Worm (Caenorhabditis elegans) whole organism, late embryonic: Measurements from ENCODE around the gene spin-3.

ENCODE experiments used
- ama-1 ChIP-seq: fragments of 150-350 bp; optimal IDR thresholded peaks from 2 replicates; lab custom pipeline; 2014
- ets-4 ChIP-seq: sonication (generic microtip); optimal IDR thresholded peaks from 2 replicates; lab custom pipeline; 2016; ENCODE audit warnings: missing genetic modification characterization, missing compliant biosample characterization
- nhr-11 ChIP-seq: fragments of 150-350 bp; optimal IDR thresholded peaks from 2 replicates; lab custom pipeline; 2014; ENCODE audit warnings: missing biosample characterization, missing genetic modification characterization
- nhr-232 ChIP-seq: sonication (generic microtip); optimal IDR thresholded peaks from 2 replicates; lab custom pipeline; 2016; ENCODE audit warnings: missing genetic modification characterization, missing compliant biosample characterization
- npax-4 ChIP-seq: sonication (generic microtip); optimal IDR thresholded peaks from 2 replicates; lab custom pipeline; 2016; ENCODE audit warnings: missing genetic modification characterization, missing compliant biosample characterization
- pha-4 ChIP-seq: fragments of 150-350 bp; optimal IDR thresholded peaks from 2 replicates; lab custom pipeline; 2018; ENCODE audit warnings: missing biosample characterization, missing genetic modification reagents, missing genetic modification characterization

ce11 chrX:13164301-13164700, 34.3 kb downstream of the spin-3 start:
- no peak for TF ChIP-seq ama-1 (lab: Kevin White, UChicago)
- no peak for TF ChIP-seq pha-4 (tag; lab: Kevin White, UChicago)
- TF ChIP-seq nhr-11 (tag; lab: Kevin White, UChicago) = no peak
- TF ChIP-seq npax-4 = no peak
- no peak for TF ChIP-seq ets-4 (tag; lab: Kevin White, UChicago)
- TF ChIP-seq nhr-232 (tag; lab: Kevin White, UChicago) = no peak
